Fruit fly (Drosophila melanogaster): ENCODE data around the gene TyrRII.

DNA sequence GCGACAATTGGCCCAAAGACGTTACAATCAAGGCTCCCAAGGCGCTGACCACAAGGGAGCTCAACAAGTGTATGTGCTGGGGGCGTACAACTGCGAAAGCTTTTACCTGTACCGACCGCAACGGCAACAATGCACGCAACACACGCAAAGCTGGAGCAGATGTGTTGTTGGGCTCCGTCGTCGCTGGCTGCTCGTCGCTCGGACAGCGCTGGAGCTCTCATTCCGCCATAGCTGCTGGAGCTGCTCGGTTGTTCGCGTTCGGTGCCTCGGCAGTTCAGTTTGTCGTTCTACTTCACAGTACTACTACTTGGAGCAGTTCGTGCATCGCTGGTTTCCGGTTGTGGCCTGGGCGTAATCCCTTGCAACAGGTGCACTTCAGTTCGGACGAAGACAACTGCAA lies 10.9 kb upstream of the TyrRII start, which contains the start of gene Lgr1:
- TF ChIP-seq CG32006 (GFP tag; optimal IDR thresholded peaks at IDR 0.05) (no peak), pdm3 (GFP tag; optimal IDR thresholded peaks at IDR 0.05) (no peak), acj6 (GFP tag; optimal IDR thresholded peaks at IDR 0.05) (no peak), CG31627 (GFP tag; optimal IDR thresholded peaks at IDR 0.05) (no peak), svp (GFP tag) (no peak), Ets21C (GFP tag; optimal IDR thresholded peaks at IDR 0.05) (no peak), ss (GFP tag; optimal IDR thresholded peaks at IDR 0.05) (no peak)
